Fruit fly (Drosophila melanogaster) whole organism, embryonic: ENCODE data around the gene CG5180.
A peak's percentile ranks its signal among the peaks of the same experiment; 100 is the strongest.

Experiments used
- Ada2b ChIP-seq: fragments of 200-800 bp; sonication (Bioruptor generic); IDR thresholded peaks from 2 replicates; pipeline ENCODE4 v1.3.6; 2022; ENCODE audit warnings: missing biosample characterization, missing genetic modification characterization
- Antp ChIP-seq: fragments of 200-800 bp; sonication (Bioruptor generic); optimal IDR thresholded peaks from 3 replicates; lab custom pipeline; 2016; ENCODE audit warnings: missing biosample characterization, missing genetic modification characterization
- Atf3 ChIP-seq: fragments of 200-800 bp; sonication (Bioruptor generic); optimal IDR thresholded peaks from 3 replicates; lab custom pipeline; 2016; ENCODE audit warnings: missing biosample characterization, missing genetic modification characterization
- BtbVII ChIP-seq: fragments of 200-800 bp; sonication (Bioruptor generic); optimal IDR thresholded peaks from 3 replicates; lab custom pipeline; 2017; ENCODE audit warnings: missing biosample characterization, mild to moderate bottlenecking, missing genetic modification characterization
- CG10565 ChIP-seq: fragments of 200-800 bp; sonication (Bioruptor generic); optimal IDR thresholded peaks from 3 replicates; lab custom pipeline; 2016; ENCODE audit warnings: missing biosample characterization, mild to moderate bottlenecking, missing genetic modification characterization
- CG11093 ChIP-seq: fragments of 200-800 bp; sonication (Bioruptor generic); IDR thresholded peaks from 3 replicates; pipeline ENCODE4 v1.3.6; 2022; ENCODE audit warnings: missing biosample characterization, missing genetic modification characterization
- CG11456 ChIP-seq: fragments of 200-800 bp; sonication (Bioruptor generic); IDR thresholded peaks from 3 replicates; pipeline ENCODE4 v1.3.6; 2022; ENCODE audit warnings: missing biosample characterization, missing genetic modification characterization
- CG12744 ChIP-seq: fragments of 200-800 bp; sonication (Bioruptor generic); optimal IDR thresholded peaks from 2 replicates; lab custom pipeline; 2016; ENCODE audit warnings: missing biosample characterization, missing genetic modification characterization
- CG12942 ChIP-seq: fragments of 200-800 bp; sonication (Bioruptor generic); optimal IDR thresholded peaks from 3 replicates; lab custom pipeline; 2016; ENCODE audit warnings: missing biosample characterization, missing genetic modification characterization
- CG14050 ChIP-seq: fragments of 200-800 bp; sonication (Bioruptor generic); IDR thresholded peaks from 3 replicates; pipeline ENCODE4 v1.3.6; 2022; ENCODE audit warnings: missing biosample characterization, missing genetic modification characterization
- CG14710 ChIP-seq: fragments of 200-800 bp; sonication (Bioruptor generic); optimal IDR thresholded peaks from 3 replicates; lab custom pipeline; 2019; ENCODE audit warnings: missing biosample characterization, mild to moderate bottlenecking, missing genetic modification characterization, moderate library complexity
- CG15073 ChIP-seq: fragments of 200-800 bp; sonication (Bioruptor generic); optimal IDR thresholded peaks from 2 replicates; lab custom pipeline; 2016; ENCODE audit warnings: missing biosample characterization, missing genetic modification characterization
- CG2875 ChIP-seq: fragments of 200-800 bp; sonication (Bioruptor generic); optimal IDR thresholded peaks from 2 replicates; lab custom pipeline; 2017; ENCODE audit warnings: missing biosample characterization, mild to moderate bottlenecking, missing genetic modification characterization, missing genetic modification reagents
- CG30431 ChIP-seq: fragments of 200-800 bp; sonication (Bioruptor generic); optimal IDR thresholded peaks from 2 replicates; lab custom pipeline; 2017; ENCODE audit warnings: missing biosample characterization, missing genetic modification characterization
- CG3407 ChIP-seq: fragments of 200-800 bp; sonication (Bioruptor generic); optimal IDR thresholded peaks from 2 replicates; lab custom pipeline; 2018; ENCODE audit warnings: missing biosample characterization, mild to moderate bottlenecking, missing genetic modification characterization
- CG7839 ChIP-seq: fragments of 200-800 bp; sonication (Bioruptor generic); optimal IDR thresholded peaks from 3 replicates; lab custom pipeline; 2018; ENCODE audit warnings: missing biosample characterization, mild to moderate bottlenecking, missing genetic modification characterization, moderate library complexity
- D19A ChIP-seq: fragments of 200-800 bp; optimal IDR thresholded peaks from 3 replicates; lab custom pipeline; 2019; ENCODE audit warnings: missing biosample characterization, mild to moderate bottlenecking, missing genetic modification characterization, moderate library complexity
- Dbx ChIP-seq: fragments of 200-800 bp; sonication (Bioruptor generic); IDR thresholded peaks from 3 replicates; pipeline ENCODE4 v1.3.6; 2022; ENCODE audit warnings: missing biosample characterization, missing genetic modification characterization
- Dip2 ChIP-seq: fragments of 200-800 bp; sonication (Bioruptor generic); IDR thresholded peaks from 2 replicates; pipeline ENCODE4 v1.3.6; 2022; ENCODE audit warnings: missing biosample characterization, missing genetic modification characterization
- Dp ChIP-seq: fragments of 200-800 bp; sonication (Bioruptor generic); optimal IDR thresholded peaks from 2 replicates; lab custom pipeline; 2018; ENCODE audit warnings: missing biosample characterization, mild to moderate bottlenecking, missing genetic modification characterization, moderate library complexity
- Dref ChIP-seq: fragments of 200-800 bp; sonication (Bioruptor generic); IDR thresholded peaks from 2 replicates; pipeline ENCODE4 v1.3.6; 2022; ENCODE audit warnings: missing biosample characterization, missing genetic modification characterization
- Fer3 ChIP-seq: fragments of 200-800 bp; sonication (Bioruptor generic); optimal IDR thresholded peaks from 2 replicates; lab custom pipeline; 2018; ENCODE audit warnings: missing biosample characterization, mild to moderate bottlenecking, missing genetic modification characterization, moderate library complexity
- HLH3B ChIP-seq: fragments of 200-800 bp; sonication (Bioruptor generic); IDR thresholded peaks from 2 replicates; pipeline ENCODE4 v1.3.6; 2022; ENCODE audit warnings: missing biosample characterization, missing genetic modification characterization
- Hmx ChIP-seq: fragments of 200-800 bp; sonication (Bioruptor generic); optimal IDR thresholded peaks from 2 replicates; lab custom pipeline; 2016; ENCODE audit warnings: missing biosample characterization, missing genetic modification characterization
- Hr3 ChIP-seq: fragments of 200-800 bp; sonication (Bioruptor generic); optimal IDR thresholded peaks from 3 replicates; lab custom pipeline; 2016; ENCODE audit warnings: missing biosample characterization, missing genetic modification characterization
- Hr39 ChIP-seq: fragments of >200 bp; optimal IDR thresholded peaks from 2 replicates; lab custom pipeline; 2017
- Lhr ChIP-seq: fragments of 200-800 bp; sonication (Bioruptor generic); optimal IDR thresholded peaks from 3 replicates; lab custom pipeline; 2017; ENCODE audit warnings: mild to moderate bottlenecking, missing biosample characterization, missing genetic modification reagents, missing genetic modification characterization
- Lpt ChIP-seq: fragments of >200 bp; optimal IDR thresholded peaks from 2 replicates; lab custom pipeline; 2018; ENCODE audit warnings: missing biosample characterization, missing genetic modification characterization
- Max ChIP-seq: fragments of 200-800 bp; sonication (Bioruptor generic); optimal IDR thresholded peaks from 2 replicates; lab custom pipeline; 2016; ENCODE audit warnings: missing biosample characterization, mild to moderate bottlenecking, missing genetic modification characterization
- Myb ChIP-seq: fragments of 200-800 bp; sonication (Bioruptor generic); optimal IDR thresholded peaks from 2 replicates; lab custom pipeline; 2016; ENCODE audit warnings: missing biosample characterization, missing genetic modification characterization
- Rx ChIP-seq: fragments of 200-800 bp; sonication (Bioruptor generic); IDR thresholded peaks from 2 replicates; pipeline ENCODE4 v1.3.6; 2022; ENCODE audit warnings: missing biosample characterization, missing genetic modification characterization
- Taf1 ChIP-seq: fragments of 200-800 bp; sonication (Bioruptor generic); IDR thresholded peaks from 2 replicates; pipeline ENCODE4 v1.3.6; 2022; ENCODE audit warnings: missing biosample characterization, missing genetic modification characterization
- Vsx1 ChIP-seq: fragments of 200-800 bp; sonication (Bioruptor generic); optimal IDR thresholded peaks from 2 replicates; lab custom pipeline; 2017; ENCODE audit warnings: missing biosample characterization, mild to moderate bottlenecking, missing genetic modification characterization, missing genetic modification reagents
- ase ChIP-seq: fragments of 200-800 bp; sonication (Bioruptor generic); IDR thresholded peaks from 3 replicates; pipeline ENCODE4 v1.3.6; 2022; ENCODE audit warnings: missing biosample characterization, missing genetic modification characterization
- caup ChIP-seq: fragments of 200-800 bp; sonication (Bioruptor generic); optimal IDR thresholded peaks from 3 replicates; lab custom pipeline; 2017; ENCODE audit warnings: missing biosample characterization, mild to moderate bottlenecking, missing genetic modification characterization, moderate library complexity; ENCODE audit not compliant: severe bottlenecking
- da ChIP-seq: fragments of 200-800 bp; sonication (Bioruptor generic); optimal IDR thresholded peaks from 2 replicates; lab custom pipeline; 2016; ENCODE audit warnings: missing biosample characterization, missing genetic modification characterization
- disco-r ChIP-seq: fragments of 200-800 bp; sonication (Bioruptor generic); optimal IDR thresholded peaks from 2 replicates; lab custom pipeline; 2016; ENCODE audit warnings: missing biosample characterization, missing genetic modification characterization
- ewg ChIP-seq: fragments of 200-800 bp; sonication (Bioruptor generic); optimal IDR thresholded peaks from 3 replicates; lab custom pipeline; 2017; ENCODE audit warnings: mild to moderate bottlenecking, missing biosample characterization, missing genetic modification reagents, missing genetic modification characterization
- exex ChIP-seq: fragments of 200-800 bp; sonication (Bioruptor generic); optimal IDR thresholded peaks from 4 replicates; lab custom pipeline; 2018; ENCODE audit warnings: missing biosample characterization, mild to moderate bottlenecking, missing genetic modification characterization, moderate library complexity
- gsb ChIP-seq: fragments of 200-800 bp; sonication (Bioruptor generic); IDR thresholded peaks from 2 replicates; pipeline ENCODE4 v1.3.6; 2022; ENCODE audit warnings: missing biosample characterization, missing genetic modification characterization
- h ChIP-seq: fragments of >200 bp; optimal IDR thresholded peaks from 2 replicates; lab custom pipeline; 2017
- jumu ChIP-seq: fragments of 200-800 bp; sonication (Bioruptor generic); optimal IDR thresholded peaks from 3 replicates; lab custom pipeline; 2016; ENCODE audit warnings: missing biosample characterization, missing genetic modification characterization
- p53 ChIP-seq: fragments of 200-800 bp; sonication (Bioruptor generic); optimal IDR thresholded peaks from 2 replicates; lab custom pipeline; 2016; ENCODE audit warnings: missing biosample characterization, missing genetic modification characterization
- repo ChIP-seq: fragments of 200-800 bp; sonication (Bioruptor generic); optimal IDR thresholded peaks from 2 replicates; lab custom pipeline; 2016; ENCODE audit warnings: missing biosample characterization, missing genetic modification characterization
- ro ChIP-seq: fragments of 200-800 bp; sonication (Bioruptor generic); IDR thresholded peaks from 2 replicates; pipeline ENCODE4 v1.3.6; 2022; ENCODE audit warnings: missing biosample characterization, missing genetic modification characterization
- shn ChIP-seq: fragments of 200-800 bp; sonication (Bioruptor generic); optimal IDR thresholded peaks from 3 replicates; lab custom pipeline; 2016; ENCODE audit warnings: missing biosample characterization, missing genetic modification characterization
- sim ChIP-seq: fragments of 200-800 bp; sonication (Bioruptor generic); IDR thresholded peaks from 2 replicates; pipeline ENCODE4 v1.3.6; 2022; ENCODE audit warnings: missing biosample characterization, missing genetic modification characterization
- toy ChIP-seq: fragments of 200-800 bp; sonication (Bioruptor generic); IDR thresholded peaks from 2 replicates; pipeline ENCODE4 v1.3.6; 2022; ENCODE audit warnings: missing biosample characterization, missing genetic modification characterization
- trh ChIP-seq: fragments of 200-800 bp; sonication (Bioruptor generic); optimal IDR thresholded peaks from 2 replicates; lab custom pipeline; 2016; ENCODE audit warnings: missing biosample characterization, missing genetic modification characterization
- ttk ChIP-seq: fragments of 200-800 bp; sonication (Bioruptor generic); IDR thresholded peaks from 2 replicates; pipeline ENCODE4 v2.1.2; 2022; ENCODE audit warnings: missing biosample characterization, missing genetic modification characterization
- usp ChIP-seq: fragments of >200 bp; optimal IDR thresholded peaks from 2 replicates; lab custom pipeline; 2017; ENCODE audit warnings: missing biosample characterization, missing genetic modification characterization
- vvl ChIP-seq: fragments of 200-800 bp; sonication (Bioruptor generic); IDR thresholded peaks from 2 replicates; pipeline ENCODE4 v1.3.6; 2022; ENCODE audit warnings: missing biosample characterization, missing genetic modification characterization
- zfh1 ChIP-seq: fragments of 200-800 bp; sonication (Bioruptor generic); IDR thresholded peaks from 3 replicates; pipeline ENCODE4 v1.3.6; 2022; ENCODE audit warnings: missing biosample characterization, missing genetic modification characterization

Gene CG5180

DNA sequence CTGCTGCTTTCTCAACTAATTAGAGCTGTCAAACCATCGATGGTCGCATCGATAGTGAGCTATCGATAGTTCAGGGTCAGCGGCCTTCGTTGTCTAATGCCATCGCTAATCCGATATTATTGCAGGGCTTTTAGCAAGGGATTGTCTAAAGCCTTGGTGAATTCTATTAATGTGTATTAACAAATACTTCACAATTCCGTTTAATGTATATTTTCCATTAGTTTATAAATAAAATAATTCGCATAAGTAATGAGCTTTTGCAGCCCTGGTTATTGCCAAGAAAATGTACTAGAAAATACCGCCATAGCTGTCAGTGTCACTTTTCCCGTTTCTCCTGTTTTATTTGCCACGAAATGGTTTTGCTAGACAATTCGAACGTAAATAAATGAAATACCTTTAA, 22.1 kb downstream of the CG5180 start, which contains the start of the genes EloB and Srp14 (continued):
- TF ChIP-seq BtbVII (GFP tag; lab: Kevin White, UChicago) (peak; percentile 65), caup (GFP tag; lab: Kevin White, UChicago) (peak; percentile 75), CG12942 (GFP tag; lab: Kevin White, UChicago) (peak; percentile 78), Hmx (peak; percentile 53), jumu (GFP tag; lab: Kevin White, UChicago) (peak; percentile 66), h (lab: Kevin White, UChicago) (no peak), CG14050 (peak; percentile 48; the same call in 2 of the 3 replicates), Max (GFP tag; lab: Kevin White, UChicago) (peak; percentile 79), Dip2 (GFP tag; lab: Robert Waterston, UW) (no peak), trh (GFP tag; lab: Kevin White, UChicago) (peak; percentile 26), ttk (GFP tag; lab: Robert Waterston, UW) (peak; percentile 55; the same call in 1 of the 2 replicates), Vsx1 (GFP tag; lab: Kevin White, UChicago) (no peak), CG11456 (GFP tag; lab: Robert Waterston, UW) (peak; percentile 84), CG15073 (no peak), disco-r (GFP tag; lab: Kevin White, UChicago) (peak; percentile 17), Myb (GFP tag; lab: Kevin White, UChicago) (peak; percentile 37), CG14710 (peak; percentile 95), ase (GFP tag; lab: Robert Waterston, UW) (peak; percentile 64; the same call in 1 of the 3 replicates), Dbx (peak; percentile 91), p53 (peak; percentile 56), CG10565 (GFP tag; lab: Kevin White, UChicago) (no peak), ewg (GFP tag; lab: Kevin White, UChicago) (no peak), vvl (GFP tag; lab: Robert Waterston, UW) (peak; percentile 96), sim (no peak), toy (0 out of 2 replicates have a peak, but pooled peaks have one; percentile 9), Hr39 (no peak), Dp (GFP tag; lab: Kevin White, UChicago) (peak; percentile 44), Lhr (GFP tag; lab: Kevin White, UChicago) (peak; percentile 77), CG3407 (GFP tag; lab: Kevin White, UChicago) (peak; percentile 27), Ada2b (GFP tag; lab: Robert Waterston, UW) (peak; percentile 72), shn (GFP tag; lab: Kevin White, UChicago) (peak; percentile 70), Atf3 (GFP tag; lab: Kevin White, UChicago) (peak; percentile 61), D19A (tag; lab: Kevin White, UChicago) (no peak), CG2875 (GFP tag; lab: Kevin White, UChicago) (peak; percentile 42), CG12744 (GFP tag; lab: Kevin White, UChicago) (peak; percentile 67), Hr3 (peak; percentile 78), zfh1 (GFP tag; lab: Robert Waterston, UW) (peak; percentile 83), Fer3 (tag; lab: Kevin White, UChicago) (peak; percentile 84), repo (GFP tag; lab: Kevin White, UChicago) (peak; percentile 63), usp (GFP tag; lab: Kevin White, UChicago) (no peak), Taf1 (GFP tag; lab: Robert Waterston, UW) (peak; percentile 44; the same call in 1 of the 2 replicates), CG11093 (GFP tag; lab: Robert Waterston, UW) (0 out of 3 replicates have a peak, but pooled peaks have one; percentile 11), Dref (GFP tag; lab: Robert Waterston, UW) (peak; percentile 95), da (GFP tag; lab: Kevin White, UChicago) (peak; percentile 31), CG7839 (tag; lab: Kevin White, UChicago) (peak; percentile 77), gsb (GFP tag; lab: Robert Waterston, UW) (0 out of 2 replicates have a peak, but pooled peaks have one; percentile 18), exex (tag; lab: Kevin White, UChicago) (no peak), Lpt (GFP tag; lab: Kevin White, UChicago) (no peak), Rx (GFP tag; lab: Robert Waterston, UW) (no peak), ro (GFP tag; lab: Robert Waterston, UW) (peak; percentile 36; the same call in 1 of the 2 replicates), CG30431 (GFP tag; lab: Kevin White, UChicago) (peak; percentile 47), Antp (GFP tag; lab: Kevin White, UChicago) (peak; percentile 83), HLH3B (GFP tag; lab: Robert Waterston, UW) (peak; percentile 63)
